Worm (Caenorhabditis elegans): ENCODE results near the gene F41G3.19.

ce11 chrII:6729331-6729730 is 22.6 kb downstream of the F41G3.19 start, which contains the start of gene T14B4.8:
- TF ChIP-seq R02D3.7 (tag; optimal IDR thresholded peaks at IDR 0.05) (no peak), ZK546.5 (tag; optimal IDR thresholded peaks at IDR 0.05) (no peak), unc-39 (tag; optimal IDR thresholded peaks at IDR 0.05) (no peak), mdl-1 (tag; optimal IDR thresholded peaks at IDR 0.05) (no peak), lin-39 (tag; optimal IDR thresholded peaks at IDR 0.05) (no peak), skn-1 (tag; optimal IDR thresholded peaks at IDR 0.05) (no peak), nhr-12 (tag; optimal IDR thresholded peaks at IDR 0.05) (no peak), egl-27 (tag; optimal IDR thresholded peaks at IDR 0.05) (no peak), elt-1 (tag; optimal IDR thresholded peaks at IDR 0.05) (no peak), nhr-129 (tag; optimal IDR thresholded peaks at IDR 0.05) (peak; percentile 18), lsy-2 (tag; optimal IDR thresholded peaks at IDR 0.05) (peak in 1 of 2 experiments; percentile 8)
